Worm (Caenorhabditis elegans) whole organism, young adult: ENCODE data around the gene C24H12.1.

Experiments used
- B0336.3 ChIP-seq: fragments of 200-800 bp; sonication (Bioruptor generic); IDR thresholded peaks from 2 replicates; pipeline ENCODE4 v1.3.6; 2022; ENCODE audit warnings: missing genetic modification characterization, missing compliant biosample characterization
- C06A6.2 ChIP-seq: fragments of 200-800 bp; sonication (Bioruptor generic); conservative IDR thresholded peaks from 2 replicates; pipeline ENCODE4 v1.3.6; 2022; ENCODE audit warnings: missing genetic modification characterization, missing compliant biosample characterization
- D2030.7 ChIP-seq: fragments of 200-800 bp; sonication (Bioruptor generic); IDR thresholded peaks from 2 replicates; pipeline ENCODE4 v1.3.6; 2022; ENCODE audit warnings: missing genetic modification reagents, missing genetic modification characterization, missing compliant biosample characterization
- F10E7.11 ChIP-seq: sonication (generic microtip); optimal IDR thresholded peaks from 2 replicates; lab custom pipeline; 2017; ENCODE audit warnings: mild to moderate bottlenecking, missing genetic modification characterization, moderate library complexity, missing compliant biosample characterization
- F22D6.2 ChIP-seq: sonication (generic microtip); optimal IDR thresholded peaks from 2 replicates; lab custom pipeline; 2016; ENCODE audit warnings: mild to moderate bottlenecking, missing genetic modification characterization, missing compliant biosample characterization
- F37B4.10 ChIP-seq: fragments of 200-800 bp; sonication (Bioruptor generic); IDR thresholded peaks from 2 replicates; pipeline ENCODE4 v1.3.6; 2022; ENCODE audit warnings: missing genetic modification characterization, missing compliant biosample characterization
- F49E8.2 ChIP-seq: sonication (generic microtip); optimal IDR thresholded peaks from 3 replicates; lab custom pipeline; 2017; ENCODE audit warnings: missing genetic modification characterization, mild to moderate bottlenecking, missing compliant biosample characterization, antibody characterized with exemption, moderate library complexity; ENCODE audit not compliant: insufficient read depth
- F52B5.7 ChIP-seq: sonication (generic microtip); optimal IDR thresholded peaks from 2 replicates; lab custom pipeline; 2016; ENCODE audit warnings: mild to moderate bottlenecking, missing genetic modification characterization, missing compliant biosample characterization
- F57C9.4 ChIP-seq: sonication (generic microtip); optimal IDR thresholded peaks from 2 replicates; lab custom pipeline; 2017; ENCODE audit warnings: mild to moderate bottlenecking, missing genetic modification characterization, missing compliant biosample characterization
- K11D2.4 ChIP-seq: fragments of 200-800 bp; sonication (Bioruptor generic); IDR thresholded peaks from 2 replicates; pipeline ENCODE4 v1.3.6; 2022; ENCODE audit warnings: missing genetic modification reagents, missing genetic modification characterization, missing compliant biosample characterization
- Y79H2A.3 ChIP-seq: fragments of 200-800 bp; sonication (Bioruptor generic); conservative IDR thresholded peaks from 2 replicates; pipeline ENCODE4 v1.3.6; 2022; ENCODE audit warnings: missing genetic modification reagents, missing genetic modification characterization, missing compliant biosample characterization
- akir-1 ChIP-seq: fragments of 200-800 bp; sonication (Bioruptor generic); optimal IDR thresholded peaks from 2 replicates; lab custom pipeline; 2018; ENCODE audit warnings: mild to moderate bottlenecking, missing genetic modification characterization, moderate library complexity, missing compliant biosample characterization
- ama-1 ChIP-seq, 3 experiments: fragments of 150-350 bp in 1 of 3; sonication (generic microtip) in 2 of 3; optimal IDR thresholded peaks; 2 replicates each; lab custom pipeline; 2014 to 2018; ENCODE audit warnings: missing biosample characterization in 2 of 3, missing genetic modification characterization in 2 of 3, missing genetic modification reagents in 2 of 3
- aptf-3 ChIP-seq: fragments of 200-800 bp; sonication (Bioruptor generic); IDR thresholded peaks from 2 replicates; pipeline ENCODE4 v1.3.6; 2022; ENCODE audit warnings: missing genetic modification characterization, missing compliant biosample characterization
- atf-7 ChIP-seq: sonication (generic microtip); optimal IDR thresholded peaks from 2 replicates; lab custom pipeline; 2017; ENCODE audit warnings: mild to moderate bottlenecking, missing genetic modification characterization, missing compliant biosample characterization
- attf-3 ChIP-seq: fragments of 200-800 bp; sonication (Bioruptor generic); conservative IDR thresholded peaks from 2 replicates; pipeline ENCODE4 v1.3.6; 2022; ENCODE audit warnings: missing genetic modification reagents, missing genetic modification characterization, missing compliant biosample characterization
- bed-1 ChIP-seq: fragments of 200-800 bp; sonication (Bioruptor generic); IDR thresholded peaks from 2 replicates; pipeline ENCODE4 v1.3.6; 2022; ENCODE audit warnings: missing genetic modification reagents, missing genetic modification characterization, missing compliant biosample characterization
- hlh-12 ChIP-seq: sonication (generic microtip); optimal IDR thresholded peaks from 2 replicates; lab custom pipeline; 2016; ENCODE audit warnings: missing genetic modification characterization, missing compliant biosample characterization
- lag-1 ChIP-seq: fragments of 200-800 bp; sonication (Bioruptor generic); IDR thresholded peaks from 2 replicates; pipeline ENCODE4 v1.3.6; 2022; ENCODE audit warnings: missing genetic modification reagents, missing genetic modification characterization, missing compliant biosample characterization
- let-607 ChIP-seq, 2 experiments: fragments of 200-800 bp in 1 of 2; sonication (Bioruptor generic) in 1 of 2; sonication (generic microtip) in 1 of 2; optimal IDR thresholded peaks; 2 replicates each; lab custom pipeline; 2016 to 2018; ENCODE audit warnings: mild to moderate bottlenecking in 2 of 2, missing compliant biosample characterization in 2 of 2, missing genetic modification characterization in 2 of 2, moderate library complexity in 2 of 2, missing genotype in 1 of 2
- lin-35 ChIP-seq, 3 experiments: fragments of 150-350 bp in 2 of 3; sonication (generic microtip) in 1 of 3; optimal IDR thresholded peaks; 2 replicates each; lab custom pipeline; 2014 to 2018; ENCODE audit warnings: missing biosample characterization in 3 of 3, missing genetic modification characterization in 3 of 3, missing genetic modification reagents in 3 of 3
- lir-1 ChIP-seq: fragments of 200-800 bp; sonication (Bioruptor generic); conservative IDR thresholded peaks from 2 replicates; pipeline ENCODE4 v1.3.6; 2022; ENCODE audit warnings: missing genetic modification reagents, missing genetic modification characterization, missing compliant biosample characterization
- lsy-27 ChIP-seq: sonication (generic microtip); optimal IDR thresholded peaks from 2 replicates; lab custom pipeline; 2017; ENCODE audit warnings: missing genetic modification characterization, mild to moderate bottlenecking, missing compliant biosample characterization, antibody characterized with exemption, missing genotype, borderline replicate concordance; ENCODE audit not compliant: insufficient read depth
- madf-10 ChIP-seq: sonication (generic microtip); optimal IDR thresholded peaks from 2 replicates; lab custom pipeline; 2016; ENCODE audit warnings: mild to moderate bottlenecking, missing genetic modification characterization, missing compliant biosample characterization
- madf-8 ChIP-seq: fragments of 200-800 bp; sonication (Bioruptor generic); conservative IDR thresholded peaks from 2 replicates; pipeline ENCODE4 v1.3.6; 2022; ENCODE audit warnings: missing genetic modification reagents, missing genetic modification characterization, missing compliant biosample characterization
- mes-4 ChIP-seq: sonication (generic microtip); optimal IDR thresholded peaks from 2 replicates; lab custom pipeline; 2016; ENCODE audit warnings: missing genotype, missing genetic modification characterization, missing compliant biosample characterization
- mxl-1 ChIP-seq: sonication (generic microtip); optimal IDR thresholded peaks from 2 replicates; lab custom pipeline; 2016; ENCODE audit warnings: missing genetic modification characterization, missing compliant biosample characterization
- nfya-1 ChIP-seq: sonication (generic microtip); optimal IDR thresholded peaks from 2 replicates; lab custom pipeline; 2017; ENCODE audit warnings: antibody characterized with exemption, missing compliant biosample characterization, missing genetic modification characterization, borderline replicate concordance; ENCODE audit not compliant: insufficient read depth
- nhr-120 ChIP-seq: fragments of 200-800 bp; sonication (Bioruptor generic); IDR thresholded peaks from 2 replicates; pipeline ENCODE4 v1.3.6; 2022; ENCODE audit warnings: missing genetic modification characterization, missing compliant biosample characterization
- nhr-179 ChIP-seq: sonication (generic microtip); optimal IDR thresholded peaks from 2 replicates; lab custom pipeline; 2016; ENCODE audit warnings: mild to moderate bottlenecking, missing genetic modification characterization, missing compliant biosample characterization
- nhr-27 ChIP-seq: fragments of 200-800 bp; sonication (Bioruptor generic); optimal IDR thresholded peaks from 2 replicates; lab custom pipeline; 2018; ENCODE audit warnings: mild to moderate bottlenecking, missing genetic modification characterization, moderate library complexity, missing compliant biosample characterization
- nhr-90 ChIP-seq: sonication (generic microtip); optimal IDR thresholded peaks from 2 replicates; lab custom pipeline; 2016; ENCODE audit warnings: missing genotype, mild to moderate bottlenecking, missing genetic modification characterization, missing compliant biosample characterization
- pbrm-1 ChIP-seq: fragments of 200-800 bp; sonication (Bioruptor generic); IDR thresholded peaks from 2 replicates; pipeline ENCODE4 v1.3.6; 2022; ENCODE audit warnings: missing genetic modification reagents, missing genetic modification characterization, missing compliant biosample characterization
- repo-1 ChIP-seq: sonication (generic microtip); optimal IDR thresholded peaks from 2 replicates; lab custom pipeline; 2017; ENCODE audit warnings: mild to moderate bottlenecking, missing genetic modification characterization, missing compliant biosample characterization
- snpc-3.4 ChIP-seq: sonication (generic microtip); optimal IDR thresholded peaks from 2 replicates; lab custom pipeline; 2017; ENCODE audit warnings: missing genetic modification characterization, mild to moderate bottlenecking, missing compliant biosample characterization, antibody characterized with exemption, moderate library complexity, missing genotype, missing genetic modification reagents
- snpc-4 ChIP-seq, 5 experiments: fragments of 150-350 bp in 1 of 5; sonication (generic microtip) in 4 of 5; optimal IDR thresholded peaks; 2 replicates each; lab custom pipeline; 2014 to 2018; ENCODE audit warnings: missing genetic modification characterization in 5 of 5, missing biosample characterization in 3 of 5, antibody characterized with exemption in 2 of 5, mild to moderate bottlenecking in 2 of 5, missing compliant biosample characterization in 2 of 5, missing genotype in 2 of 5, moderate library complexity in 2 of 5, missing genetic modification reagents in 1 of 5
- somi-1 ChIP-seq: fragments of 200-800 bp; sonication (Bioruptor generic); optimal IDR thresholded peaks from 2 replicates; lab custom pipeline; 2018; ENCODE audit warnings: mild to moderate bottlenecking, missing genetic modification characterization, missing compliant biosample characterization
- tlf-1 ChIP-seq: fragments of 200-800 bp; sonication (Bioruptor generic); optimal IDR thresholded peaks from 2 replicates; lab custom pipeline; 2018; ENCODE audit warnings: mild to moderate bottlenecking, missing genetic modification characterization, missing compliant biosample characterization
- zfh-2 ChIP-seq: fragments of 200-800 bp; sonication (Bioruptor generic); conservative IDR thresholded peaks from 2 replicates; pipeline ENCODE4 v1.3.6; 2022; ENCODE audit warnings: missing genetic modification reagents, missing genetic modification characterization, missing compliant biosample characterization
- ztf-28 ChIP-seq: fragments of 200-800 bp; sonication (Bioruptor generic); IDR thresholded peaks from 2 replicates; pipeline ENCODE4 v1.3.6; 2022; ENCODE audit warnings: missing genetic modification reagents, missing genetic modification characterization, missing compliant biosample characterization

C24H12.1 gene

ce11 chrII:467265-467664, 26.1 kb downstream of the C24H12.1 start, which contains the start of gene nfyb-1:
TSS of gene nfyb-1 (minus strand) at chrII:467365.
- TF ChIP-seq lin-35 (GFP tag; optimal IDR thresholded peaks at IDR 0.05; lab: Kevin White, UChicago) = no peak
- no peak for TF ChIP-seq F52B5.7 (tag; lab: Kevin White, UChicago)
- TF ChIP-seq nfya-1 (tag; lab: Kevin White, UChicago) = no peak
- no peak for TF ChIP-seq atf-7 (tag; lab: Kevin White, UChicago)
- no peak for TF ChIP-seq akir-1 (GFP tag; lab: Kevin White, UChicago)
- TF ChIP-seq zfh-2 (GFP tag; lab: Robert Waterston, UW) = no peak
- no peak for TF ChIP-seq F57C9.4
- no peak for TF ChIP-seq mes-4
- TF ChIP-seq C06A6.2 (GFP tag; lab: Robert Waterston, UW) = no peak
- no peak for TF ChIP-seq D2030.7 (GFP tag; lab: Robert Waterston, UW)
- TF ChIP-seq madf-10 (tag; lab: Kevin White, UChicago) = no peak
- TF ChIP-seq bed-1 (GFP tag; lab: Robert Waterston, UW) = no peak
- TF ChIP-seq F10E7.11 = no peak
- no peak for TF ChIP-seq ztf-28 (GFP tag; lab: Robert Waterston, UW)
- TF ChIP-seq madf-8 = no peak
- TF ChIP-seq F37B4.10 = no peak
- no peak for TF ChIP-seq let-607 (tag; optimal IDR thresholded peaks at IDR 0.05; lab: Kevin White, UChicago)
- TF ChIP-seq hlh-12 = no peak

- no peak for TF ChIP-seq somi-1
- no peak for TF ChIP-seq F49E8.2
These were observed 29.2 kb downstream of the C24H12.1 start, which contains the start of gene tomm-22 for ce11 chrII:470375-470774. TSS of gene tomm-22 (minus strand) at chrII:470475.

- TF ChIP-seq pbrm-1 (GFP tag; lab: Robert Waterston, UW) = no peak
- TF ChIP-seq lag-1 (GFP tag; lab: Robert Waterston, UW) = no peak
- TF ChIP-seq B0336.3 (GFP tag; lab: Robert Waterston, UW) = no peak
- TF ChIP-seq nhr-179 (tag; lab: Kevin White, UChicago) = no peak
- TF ChIP-seq Y79H2A.3 = no peak
- TF ChIP-seq tlf-1 (GFP tag; lab: Kevin White, UChicago) = no peak
- no peak for TF ChIP-seq ama-1 (optimal IDR thresholded peaks at IDR 0.05; lab: Kevin White, UChicago)
- no peak for TF ChIP-seq ama-1 (GFP tag; optimal IDR thresholded peaks at IDR 0.05; lab: Kevin White, UChicago)
- no peak for TF ChIP-seq mxl-1 (tag; lab: Kevin White, UChicago)
- TF ChIP-seq repo-1 (tag; lab: Kevin White, UChicago) = no peak
- no peak for TF ChIP-seq F22D6.2 (tag; lab: Kevin White, UChicago)
- TF ChIP-seq snpc-4 (GFP tag; optimal IDR thresholded peaks at IDR 0.05; lab: Kevin White, UChicago) = no peak
- no peak for TF ChIP-seq snpc-4 (tag; optimal IDR thresholded peaks at IDR 0.05; lab: Kevin White, UChicago)
- TF ChIP-seq snpc-3.4 = no peak
- TF ChIP-seq nhr-27 = no peak
- no peak for TF ChIP-seq aptf-3 (GFP tag; lab: Robert Waterston, UW)
- no peak for TF ChIP-seq nhr-120 (GFP tag; lab: Robert Waterston, UW)
- no peak for TF ChIP-seq K11D2.4 (GFP tag; lab: Robert Waterston, UW)
- no peak for TF ChIP-seq attf-3 (GFP tag; lab: Robert Waterston, UW)
- TF ChIP-seq nhr-90 (tag; lab: Kevin White, UChicago) = no peak
- TF ChIP-seq lsy-27 (tag; lab: Kevin White, UChicago) = no peak
- no peak for TF ChIP-seq lir-1 (GFP tag; lab: Robert Waterston, UW)
These were observed 32.0 kb downstream of the C24H12.1 start, which contains the start of gene W07E6.5 for ce11 chrII:473203-473602. TSS of gene W07E6.5 (plus strand) at chrII:473503.
